Fruit fly (Drosophila melanogaster) ovary, adult (tissue): ENCODE results near the gene mRpL19.
A peak's percentile ranks its signal among the peaks of the same experiment; 100 is the strongest.

Experiments used
- CG17801 ChIP-seq: fragments of 200-800 bp; optimal IDR thresholded peaks from 2 replicates; lab custom pipeline; 2019; ENCODE audit warnings: missing biosample characterization, mild to moderate bottlenecking, missing genetic modification characterization, moderate library complexity; ENCODE audit not compliant: partially characterized antibody

The mRpL19 gene

dm6 chr3R:8664699-8665340 lies 9.1 kb upstream of the mRpL19 start:
- no peak for TF ChIP-seq CG17801 (GFP tag; lab: Kevin White, UChicago)

dm6 chr3R:8667568-8667967 lies 6.3 kb upstream of the mRpL19 start, which contains the start of gene CG8036:
CG8036 (plus strand) TSS chr3R:8667868.
- TF ChIP-seq CG17801 (GFP tag; lab: Kevin White, UChicago): no peak

- TF ChIP-seq CG17801 (GFP tag; lab: Kevin White, UChicago): no peak
Observed at dm6 chr3R:8668024-8668856, 5.7 kb upstream of the mRpL19 start.

dm6 chr3R:8669029-8669707 lies 4.7 kb upstream of the mRpL19 start:
- peak; percentile 97 for TF ChIP-seq CG17801 (GFP tag; lab: Kevin White, UChicago)

dm6 chr3R:8669900-8670528 lies 3.9 kb upstream of the mRpL19 start:
- no peak for TF ChIP-seq CG17801 (GFP tag; lab: Kevin White, UChicago)

- peak; percentile 62 for TF ChIP-seq CG17801 (GFP tag; lab: Kevin White, UChicago)
Observed at dm6 chr3R:8670529-8671491, 3.1 kb upstream of the mRpL19 start, which contains the start of gene p. p (minus strand) TSS chr3R:8670684.

- TF ChIP-seq CG17801 (GFP tag; lab: Kevin White, UChicago): peak; percentile 88
Observed at dm6 chr3R:8676560-8677000, 2.7 kb downstream of the mRpL19 start, which contains the start of the genes Unc50, CG11755 and CG8043. Unc50 (minus strand) TSS chr3R:8676613. CG11755 (plus strand) TSS chr3R:8676915. CG8043 (plus strand) TSS chr3R:8676915.

- TF ChIP-seq CG17801 (GFP tag; lab: Kevin White, UChicago): no peak
Observed at dm6 chr3R:8679934-8680333, 6.0 kb downstream of the mRpL19 start, which contains the start of gene CG33325. CG33325 (minus strand) TSS chr3R:8680034.

dm6 chr3R:8680611-8681010 lies 6.7 kb downstream of the mRpL19 start:
- TF ChIP-seq CG17801 (GFP tag; lab: Kevin White, UChicago): no peak

dm6 chr3R:8683280-8683679 lies 9.4 kb downstream of the mRpL19 start:
- no peak for TF ChIP-seq CG17801 (GFP tag; lab: Kevin White, UChicago)

- no peak for TF ChIP-seq CG17801 (GFP tag; lab: Kevin White, UChicago)
Observed at dm6 chr3R:8684328-8685177, 10.6 kb downstream of the mRpL19 start, which contains the start of gene CG44227. CG44227 (minus strand) TSS chr3R:8685176.

- no peak for TF ChIP-seq CG17801 (GFP tag; lab: Kevin White, UChicago)
Observed at dm6 chr3R:8686446-8686845, 12.5 kb downstream of the mRpL19 start.
